Fruit fly (Drosophila melanogaster) whole organism, wandering third instar larva: ENCODE data around the gene FucTA.

Experiments
- jim ChIP-seq: fragments of 175-275, 200-325 bp; sonication (Bioruptor generic); optimal IDR thresholded peaks from 2 replicates; lab custom pipeline; 2016; ENCODE audit warnings: missing biosample characterization, mild to moderate bottlenecking, missing genetic modification characterization
- psq ChIP-seq: fragments of 200-800 bp; sonication (Bioruptor generic); optimal IDR thresholded peaks from 3 replicates; lab custom pipeline; 2017; ENCODE audit warnings: missing biosample characterization, mild to moderate bottlenecking, missing genetic modification characterization, moderate library complexity

- no peak for TF ChIP-seq jim (GFP tag; lab: Kevin White, UChicago)
- no peak for TF ChIP-seq psq
Measured at dm6 chr3L:15189707-15190106, 42.8 kb downstream of the FucTA start.
